Worm (Caenorhabditis elegans): ENCODE results near the gene htas-1.

- TF ChIP-seq tab-1 (GFP tag; IDR thresholded peaks at IDR 0.05) (no peak), ztf-23 (GFP tag; IDR thresholded peaks at IDR 0.05) (no peak), ztf-29 (GFP tag; IDR thresholded peaks at IDR 0.05) (no peak), med-1 (GFP tag; optimal IDR thresholded peaks at IDR 0.05; ENCODE audit: insufficient read depth) (no peak), T22C8.4 (GFP tag; IDR thresholded peaks at IDR 0.05) (no peak)
Observed at ce11 chrIV:9651234-9651633, 32.1 kb downstream of the htas-1 start, which contains the start of gene chca-1.
